Worm (Caenorhabditis elegans): ENCODE measurements around the gene cest-33.

ce11 chrV:6336108-6336507 is 29.4 kb downstream of the cest-33 start, which contains the start of gene T28C12.6:
- TF ChIP-seq peb-1 (tag; optimal IDR thresholded peaks at IDR 0.05) (no peak), alr-1 (tag; optimal IDR thresholded peaks at IDR 0.05) (no peak), skn-1 (tag; optimal IDR thresholded peaks at IDR 0.05) (no peak), nhr-11 (tag; optimal IDR thresholded peaks at IDR 0.05) (no peak), fos-1 (tag; optimal IDR thresholded peaks at IDR 0.05) (no peak), elt-3 (tag; optimal IDR thresholded peaks at IDR 0.05) (no peak), sma-3 (GFP tag; optimal IDR thresholded peaks at IDR 0.05) (no peak), R02D3.7 (tag; optimal IDR thresholded peaks at IDR 0.05) (no peak), nhr-77 (tag; optimal IDR thresholded peaks at IDR 0.05) (no peak), ZK546.5 (tag; optimal IDR thresholded peaks at IDR 0.05) (no peak), nhr-237 (tag; optimal IDR thresholded peaks at IDR 0.05) (no peak)

Measured in whole organism, L2 larva.